8 worm cellular contexts compared by ENCODE assay signal in genomic region chrII:6823233-6823632, ce11.
A peak's percentile ranks its signal among the peaks of the same experiment; 100 is the strongest.
TF ChIP-seq lines count a peak whose summit lies in the region.

No protein-coding gene starts in this region.

TF ChIP-seq in whole organism, L1 larva, 84 proteins besides CTCF, POLR2A, EP300 and RAD21 (continues in another document):
- TF ChIP-seq unc-30 (tag; optimal IDR thresholded peaks at IDR 0.05; lab: Kevin White, UChicago) (no peak), nhr-19 (GFP tag; conservative IDR thresholded peaks at IDR 0.05; lab: Robert Waterston, UW) (peak; percentile 39; the same call in 1 of the 2 replicates), mab-9 (GFP tag; IDR thresholded peaks at IDR 0.05; lab: Robert Waterston, UW) (0 out of 2 replicates have a peak, but pooled peaks have one; percentile 19), mef-2 (tag; optimal IDR thresholded peaks at IDR 0.05; lab: Kevin White, UChicago) (no peak), hlh-4 (tag; optimal IDR thresholded peaks at IDR 0.05; lab: Kevin White, UChicago) (no peak), mdl-1 (tag; optimal IDR thresholded peaks at IDR 0.05; lab: Kevin White, UChicago) (no peak), ces-1 (GFP tag; optimal IDR thresholded peaks at IDR 0.05; lab: Kevin White, UChicago) (no peak), F16B12.6 (tag; optimal IDR thresholded peaks at IDR 0.05; lab: Kevin White, UChicago) (no peak), sox-4 (tag; optimal IDR thresholded peaks at IDR 0.05; lab: Kevin White, UChicago) (no peak), ceh-82 (tag; optimal IDR thresholded peaks at IDR 0.05; lab: Kevin White, UChicago) (no peak), aha-1 (tag; optimal IDR thresholded peaks at IDR 0.05; lab: Kevin White, UChicago) (no peak)

TF ChIP-seq in whole organism, L2 larva, 48 proteins besides CTCF, POLR2A, EP300 and RAD21 (continues in another document):
- no peak for TF ChIP-seq mbf-1 (tag; optimal IDR thresholded peaks at IDR 0.05; lab: Kevin White, UChicago)
- peak; percentile 92 for TF ChIP-seq unc-62 (GFP tag; optimal IDR thresholded peaks at IDR 0.05; lab: Kevin White, UChicago)
- no peak for TF ChIP-seq nhr-77 (tag; optimal IDR thresholded peaks at IDR 0.05; lab: Kevin White, UChicago)
- peak; percentile 8 for TF ChIP-seq Y55F3AM.14 (GFP tag; optimal IDR thresholded peaks at IDR 0.05; lab: Kevin White, UChicago)
- TF ChIP-seq mab-5 (tag; optimal IDR thresholded peaks at IDR 0.05; lab: Kevin White, UChicago) = peak; percentile 92
- no peak for TF ChIP-seq ceh-82 (tag; optimal IDR thresholded peaks at IDR 0.05; lab: Kevin White, UChicago)
- TF ChIP-seq sma-9 (GFP tag; optimal IDR thresholded peaks at IDR 0.05; lab: Kevin White, UChicago) = peak; percentile 78
- no peak for TF ChIP-seq sma-9 (tag; optimal IDR thresholded peaks at IDR 0.05; lab: Kevin White, UChicago)
- peak; percentile 46 for TF ChIP-seq lin-39 (tag; optimal IDR thresholded peaks at IDR 0.05; lab: Kevin White, UChicago)
- no peak for TF ChIP-seq ZK546.5 (tag; optimal IDR thresholded peaks at IDR 0.05; lab: Kevin White, UChicago)
- no peak for TF ChIP-seq nhr-11 (tag; optimal IDR thresholded peaks at IDR 0.05; lab: Kevin White, UChicago)
- TF ChIP-seq fos-1 (tag; optimal IDR thresholded peaks at IDR 0.05; lab: Kevin White, UChicago) = no peak

TF ChIP-seq in whole organism, L3 larva, 47 proteins besides CTCF, POLR2A, EP300 and RAD21 (continues in another document):
- TF ChIP-seq pha-4 (tag; optimal IDR thresholded peaks at IDR 0.05; lab: Kevin White, UChicago) (no peak), ama-1 (optimal IDR thresholded peaks at IDR 0.05; lab: Kevin White, UChicago) (no peak), nfya-1 (tag; optimal IDR thresholded peaks at IDR 0.05; lab: Kevin White, UChicago; ENCODE audit: insufficient read depth) (peak; percentile 53), nhr-43 (tag; optimal IDR thresholded peaks at IDR 0.05; lab: Kevin White, UChicago; ENCODE audit: poor library complexity, severe bottlenecking) (peak; percentile 34), snpc-4 (tag; optimal IDR thresholded peaks at IDR 0.05; lab: Kevin White, UChicago) (peak; percentile 35), mdl-1 (tag; optimal IDR thresholded peaks at IDR 0.05; lab: Kevin White, UChicago) (no peak), unc-62 (GFP tag; optimal IDR thresholded peaks at IDR 0.05; lab: Kevin White, UChicago) (peak; percentile 98), lsy-12 (tag; optimal IDR thresholded peaks at IDR 0.05; lab: Kevin White, UChicago) (no peak), nhr-11 (tag; optimal IDR thresholded peaks at IDR 0.05; lab: Kevin White, UChicago) (no peak), hmg-11 (tag; optimal IDR thresholded peaks at IDR 0.05; lab: Kevin White, UChicago) (peak; percentile 39), lin-39 (tag; optimal IDR thresholded peaks at IDR 0.05; lab: Kevin White, UChicago) (peak; percentile 99), nhr-28 (tag; optimal IDR thresholded peaks at IDR 0.05; lab: Kevin White, UChicago) (no peak)

TF ChIP-seq in whole organism, L4 larva, 104 proteins besides CTCF, POLR2A, EP300 and RAD21 (continues in another document):
- TF ChIP-seq nhr-11 (tag; optimal IDR thresholded peaks at IDR 0.05; lab: Kevin White, UChicago) = peak; percentile 21
- no peak for TF ChIP-seq pha-4 (GFP tag; IDR thresholded peaks at IDR 0.05; lab: Robert Waterston, UW)
- no peak for TF ChIP-seq pha-4 (tag; optimal IDR thresholded peaks at IDR 0.05; lab: Kevin White, UChicago)
- no peak for TF ChIP-seq daf-8 (GFP tag; IDR thresholded peaks at IDR 0.05; lab: Robert Waterston, UW)
- peak; percentile 27; the same call in 1 of the 2 replicates for TF ChIP-seq vab-7 (GFP tag; IDR thresholded peaks at IDR 0.05; lab: Robert Waterston, UW)
- TF ChIP-seq fos-1 (tag; optimal IDR thresholded peaks at IDR 0.05; lab: Kevin White, UChicago) = no peak
- TF ChIP-seq set-16 (GFP tag; IDR thresholded peaks at IDR 0.05; lab: Robert Waterston, UW) = no peak
- TF ChIP-seq aly-2 (tag; optimal IDR thresholded peaks at IDR 0.05; lab: Kevin White, UChicago) = no peak
- TF ChIP-seq ztf-7 (tag; optimal IDR thresholded peaks at IDR 0.05; lab: Kevin White, UChicago) = no peak
- no peak for TF ChIP-seq F37D6.2 (tag; optimal IDR thresholded peaks at IDR 0.05; lab: Kevin White, UChicago)
- TF ChIP-seq gei-8 (GFP tag; optimal IDR thresholded peaks at IDR 0.05; lab: Kevin White, UChicago) = no peak
- TF ChIP-seq ZK337.2 (GFP tag; IDR thresholded peaks at IDR 0.05; lab: Robert Waterston, UW) = no peak
- no peak for TF ChIP-seq ceh-44 (GFP tag; IDR thresholded peaks at IDR 0.05; lab: Robert Waterston, UW)

TF ChIP-seq in whole organism, late embryonic, 69 proteins besides CTCF, POLR2A, EP300 and RAD21:
- TF ChIP-seq unc-86 (tag; optimal IDR thresholded peaks at IDR 0.05; lab: Kevin White, UChicago) (no peak), hlh-8 (tag; optimal IDR thresholded peaks at IDR 0.05; lab: Kevin White, UChicago) (peak; percentile 69), rnt-1 (tag; optimal IDR thresholded peaks at IDR 0.05; lab: Kevin White, UChicago) (peak; percentile 25), tbx-2 (tag; optimal IDR thresholded peaks at IDR 0.05; lab: Kevin White, UChicago) (peak; percentile 25), sox-4 (tag; optimal IDR thresholded peaks at IDR 0.05; lab: Kevin White, UChicago) (no peak), unc-55 (GFP tag; optimal IDR thresholded peaks at IDR 0.05; lab: Kevin White, UChicago) (peak; percentile 99), ceh-18 (tag; optimal IDR thresholded peaks at IDR 0.05; lab: Kevin White, UChicago) (peak; percentile 40)
TF ChIP-seq in whole organism, late embryonic: peak in this region for 5.

TF ChIP-seq in whole organism, midembryonic, 9 proteins besides CTCF, POLR2A, EP300 and RAD21:
- TF ChIP-seq cog-1 (tag; optimal IDR thresholded peaks at IDR 0.05; lab: Kevin White, UChicago) (peak; percentile 42), T22C8.4 (GFP tag; IDR thresholded peaks at IDR 0.05; lab: Robert Waterston, UW) (no peak)

TF ChIP-seq in whole organism, mixed stage, embryonic, 35 proteins besides CTCF, POLR2A, EP300 and RAD21 (continues in another document):
- TF ChIP-seq nhr-76 (tag; optimal IDR thresholded peaks at IDR 0.05; lab: Kevin White, UChicago) (no peak), unc-62 (GFP tag; optimal IDR thresholded peaks at IDR 0.05; lab: Kevin White, UChicago) (peak; percentile 98), mep-1 (tag; optimal IDR thresholded peaks at IDR 0.05; lab: Kevin White, UChicago) (no peak), ceh-39 (tag; optimal IDR thresholded peaks at IDR 0.05; lab: Kevin White, UChicago) (no peak), unc-39 (tag; optimal IDR thresholded peaks at IDR 0.05; lab: Kevin White, UChicago) (no peak), unc-120 (tag; optimal IDR thresholded peaks at IDR 0.05; lab: Kevin White, UChicago; ENCODE audit: poor library complexity, severe bottlenecking) (peak; percentile 47), lsy-2 (tag; optimal IDR thresholded peaks at IDR 0.05; lab: Kevin White, UChicago) (no peak), tbx-8 (GFP tag; optimal IDR thresholded peaks at IDR 0.05; lab: Kevin White, UChicago) (no peak), nhr-2 (tag; optimal IDR thresholded peaks at IDR 0.05; lab: Kevin White, UChicago) (peak; percentile 73), sptf-1 (tag; optimal IDR thresholded peaks at IDR 0.05; lab: Kevin White, UChicago) (no peak), snpc-4 (tag; optimal IDR thresholded peaks at IDR 0.05; lab: Kevin White, UChicago) (no peak), ceh-43 (GFP tag; optimal IDR thresholded peaks at IDR 0.05; lab: Kevin White, UChicago) (no peak), pha-4 (tag; optimal IDR thresholded peaks at IDR 0.05; lab: Kevin White, UChicago) (no peak), cnd-1 (tag; optimal IDR thresholded peaks at IDR 0.05; lab: Kevin White, UChicago) (no peak), elt-1 (tag; optimal IDR thresholded peaks at IDR 0.05; lab: Kevin White, UChicago; ENCODE audit: borderline replicate concordance, insufficient read depth) (no peak), blmp-1 (tag; optimal IDR thresholded peaks at IDR 0.05; lab: Kevin White, UChicago) (no peak), hlh-1 (tag; optimal IDR thresholded peaks at IDR 0.05; lab: Kevin White, UChicago) (peak; percentile 88), sem-2 (GFP tag; optimal IDR thresholded peaks at IDR 0.05; lab: Kevin White, UChicago) (no peak), mab-5 (tag; optimal IDR thresholded peaks at IDR 0.05; lab: Kevin White, UChicago) (no peak), drap-1 (GFP tag; optimal IDR thresholded peaks at IDR 0.05; lab: Kevin White, UChicago) (no peak), nhr-237 (tag; optimal IDR thresholded peaks at IDR 0.05; lab: Kevin White, UChicago) (no peak)

TF ChIP-seq in whole organism, young adult, 124 proteins besides CTCF, POLR2A, EP300 and RAD21:
- TF ChIP-seq nhr-80 (tag; optimal IDR thresholded peaks at IDR 0.05; lab: Kevin White, UChicago) (peak; percentile 3), K12H6.12 (tag; optimal IDR thresholded peaks at IDR 0.05; lab: Kevin White, UChicago) (peak; percentile 3), hsf-1 (GFP tag; IDR thresholded peaks at IDR 0.05; lab: Robert Waterston, UW) (no peak)
